Worm (Caenorhabditis elegans) whole organism, late embryonic: ENCODE results near the gene ace-3.

ENCODE experiments used
- C08G9.2 ChIP-seq: sonication (generic microtip); optimal IDR thresholded peaks from 2 replicates; lab custom pipeline; 2016; ENCODE audit warnings: mild to moderate bottlenecking, missing genetic modification characterization, moderate library complexity, missing compliant biosample characterization
- C38D4.7 ChIP-seq: fragments of 200-800 bp; sonication (Bioruptor generic); optimal IDR thresholded peaks from 2 replicates; lab custom pipeline; 2018; ENCODE audit warnings: mild to moderate bottlenecking, missing genetic modification characterization, moderate library complexity, missing compliant biosample characterization
- F13H6.1 ChIP-seq: sonication (generic microtip); optimal IDR thresholded peaks from 2 replicates; lab custom pipeline; 2016; ENCODE audit warnings: missing genetic modification characterization, missing compliant biosample characterization
- K02D7.2 ChIP-seq: sonication (generic microtip); optimal IDR thresholded peaks from 2 replicates; lab custom pipeline; 2017; ENCODE audit warnings: mild to moderate bottlenecking, missing genetic modification characterization, missing compliant biosample characterization
- ahr-1 ChIP-seq: sonication (generic microtip); optimal IDR thresholded peaks from 2 replicates; lab custom pipeline; 2016; ENCODE audit warnings: missing genetic modification characterization, missing compliant biosample characterization
- ama-1 ChIP-seq: fragments of 150-350 bp; optimal IDR thresholded peaks from 2 replicates; lab custom pipeline; 2014
- ceh-2 ChIP-seq: sonication (generic microtip); optimal IDR thresholded peaks from 2 replicates; lab custom pipeline; 2016; ENCODE audit warnings: missing genotype, missing genetic modification characterization, missing compliant biosample characterization
- ceh-22 ChIP-seq: sonication (generic microtip); optimal IDR thresholded peaks from 2 replicates; lab custom pipeline; 2017; ENCODE audit warnings: missing biosample characterization, missing genetic modification characterization
- ceh-30 ChIP-seq: fragments of 150-350 bp; optimal IDR thresholded peaks from 2 replicates; lab custom pipeline; 2014; ENCODE audit warnings: missing biosample characterization, missing genetic modification characterization
- ceh-31 ChIP-seq: sonication (generic microtip); optimal IDR thresholded peaks from 2 replicates; lab custom pipeline; 2016; ENCODE audit warnings: missing genetic modification characterization, missing compliant biosample characterization
- ceh-34 ChIP-seq: sonication (generic microtip); optimal IDR thresholded peaks from 2 replicates; lab custom pipeline; 2016; ENCODE audit warnings: mild to moderate bottlenecking, missing genetic modification characterization, missing compliant biosample characterization
- ceh-45 ChIP-seq: fragments of 200-800 bp; sonication (Bioruptor generic); IDR thresholded peaks from 2 replicates; pipeline ENCODE4 v1.3.6; 2022; ENCODE audit warnings: missing genetic modification reagents, missing genetic modification characterization, missing compliant biosample characterization
- ceh-6 ChIP-seq: fragments of 200-800 bp; sonication (Bioruptor generic); optimal IDR thresholded peaks from 2 replicates; lab custom pipeline; 2018; ENCODE audit warnings: mild to moderate bottlenecking, missing genetic modification characterization, missing compliant biosample characterization
- ceh-9 ChIP-seq: sonication (generic microtip); optimal IDR thresholded peaks from 2 replicates; lab custom pipeline; 2016; ENCODE audit warnings: mild to moderate bottlenecking, missing genetic modification characterization, inconsistent platforms, missing compliant biosample characterization
- elt-4 ChIP-seq: sonication (generic microtip); optimal IDR thresholded peaks from 2 replicates; lab custom pipeline; 2016; ENCODE audit warnings: missing genetic modification characterization, missing compliant biosample characterization
- ets-4 ChIP-seq: sonication (generic microtip); optimal IDR thresholded peaks from 2 replicates; lab custom pipeline; 2016; ENCODE audit warnings: missing genetic modification characterization, missing compliant biosample characterization
- fkh-10 ChIP-seq: fragments of 150-350 bp; optimal IDR thresholded peaks from 2 replicates; lab custom pipeline; 2014; ENCODE audit warnings: missing biosample characterization, missing genetic modification reagents, missing genetic modification characterization
- fkh-6 ChIP-seq: sonication (generic microtip); optimal IDR thresholded peaks from 2 replicates; lab custom pipeline; 2016; ENCODE audit warnings: missing genetic modification characterization, missing compliant biosample characterization
- gmeb-2 ChIP-seq: sonication (generic microtip); optimal IDR thresholded peaks from 2 replicates; lab custom pipeline; 2016; ENCODE audit warnings: missing genetic modification characterization, inconsistent platforms, missing compliant biosample characterization
- hlh-13 ChIP-seq: fragments of 200-800 bp; sonication (Bioruptor generic); optimal IDR thresholded peaks from 2 replicates; lab custom pipeline; 2018; ENCODE audit warnings: mild to moderate bottlenecking, missing genetic modification characterization, missing compliant biosample characterization
- hlh-8 ChIP-seq: sonication (generic microtip); optimal IDR thresholded peaks from 2 replicates; lab custom pipeline; 2016; ENCODE audit warnings: missing genotype, missing genetic modification characterization, missing compliant biosample characterization
- nhr-232 ChIP-seq: sonication (generic microtip); optimal IDR thresholded peaks from 2 replicates; lab custom pipeline; 2016; ENCODE audit warnings: missing genetic modification characterization, missing compliant biosample characterization
- npax-4 ChIP-seq: sonication (generic microtip); optimal IDR thresholded peaks from 2 replicates; lab custom pipeline; 2016; ENCODE audit warnings: missing genetic modification characterization, missing compliant biosample characterization
- pax-1 ChIP-seq: fragments of 150-350 bp; optimal IDR thresholded peaks from 2 replicates; lab custom pipeline; 2014; ENCODE audit warnings: missing biosample characterization, missing genetic modification characterization
- ref-2 ChIP-seq: sonication (generic microtip); optimal IDR thresholded peaks from 2 replicates; lab custom pipeline; 2016; ENCODE audit warnings: missing genetic modification characterization, missing compliant biosample characterization
- rnt-1 ChIP-seq: sonication (generic microtip); optimal IDR thresholded peaks from 2 replicates; lab custom pipeline; 2016; ENCODE audit warnings: missing genetic modification characterization, missing compliant biosample characterization
- sdc-2 ChIP-seq: sonication (generic microtip); optimal IDR thresholded peaks from 2 replicates; lab custom pipeline; 2016; ENCODE audit warnings: missing genotype, missing genetic modification characterization, missing compliant biosample characterization
- tbx-2 ChIP-seq: sonication (generic microtip); optimal IDR thresholded peaks from 2 replicates; lab custom pipeline; 2016; ENCODE audit warnings: missing genetic modification characterization, missing compliant biosample characterization
- tbx-7 ChIP-seq: sonication (generic microtip); optimal IDR thresholded peaks from 2 replicates; lab custom pipeline; 2016; ENCODE audit warnings: missing genotype, missing genetic modification characterization, missing compliant biosample characterization
- ttx-3 ChIP-seq: sonication (generic microtip); optimal IDR thresholded peaks from 2 replicates; lab custom pipeline; 2016; ENCODE audit warnings: missing genetic modification reagents, missing genetic modification characterization, missing compliant biosample characterization
- unc-42 ChIP-seq: sonication (generic microtip); optimal IDR thresholded peaks from 2 replicates; lab custom pipeline; 2016; ENCODE audit warnings: missing genotype, missing genetic modification characterization, missing compliant biosample characterization
- unc-55 ChIP-seq: sonication (generic microtip); optimal IDR thresholded peaks from 2 replicates; lab custom pipeline; 2017; ENCODE audit warnings: missing biosample characterization, missing genetic modification reagents, missing genetic modification characterization

Gene ace-3

DNA sequence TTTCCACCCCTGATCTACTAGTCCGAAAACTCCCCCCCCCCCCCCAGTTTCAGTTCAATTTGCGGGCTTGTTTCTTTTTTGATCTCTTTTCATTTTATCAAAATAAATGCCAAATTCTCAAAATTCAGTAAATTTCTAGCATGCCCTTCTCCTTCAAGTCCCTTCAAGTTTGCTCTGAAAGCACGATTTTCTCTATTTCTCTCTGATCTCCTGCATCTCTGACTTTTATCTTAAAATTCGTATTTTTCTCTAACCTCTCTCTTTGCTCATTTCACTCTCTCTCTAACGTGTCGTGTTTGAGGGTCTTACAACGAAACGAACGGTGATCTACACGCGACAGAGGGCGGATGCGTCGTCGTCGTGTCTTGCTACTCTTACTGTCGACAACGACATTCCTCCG, at the start of gene ace-3:
Gene ace-3 (plus strand): TSS at position 301 of the 400 bp plus-strand sequence.
- no peak for TF ChIP-seq npax-4 (tag; lab: Kevin White, UChicago)
- TF ChIP-seq ceh-2 (tag; lab: Kevin White, UChicago) = no peak
- no peak for TF ChIP-seq ceh-9 (tag; lab: Kevin White, UChicago)
- no peak for TF ChIP-seq K02D7.2 (tag; lab: Kevin White, UChicago)
- TF ChIP-seq pax-1 (tag; lab: Kevin White, UChicago) = no peak
- no peak for TF ChIP-seq hlh-8

DNA sequence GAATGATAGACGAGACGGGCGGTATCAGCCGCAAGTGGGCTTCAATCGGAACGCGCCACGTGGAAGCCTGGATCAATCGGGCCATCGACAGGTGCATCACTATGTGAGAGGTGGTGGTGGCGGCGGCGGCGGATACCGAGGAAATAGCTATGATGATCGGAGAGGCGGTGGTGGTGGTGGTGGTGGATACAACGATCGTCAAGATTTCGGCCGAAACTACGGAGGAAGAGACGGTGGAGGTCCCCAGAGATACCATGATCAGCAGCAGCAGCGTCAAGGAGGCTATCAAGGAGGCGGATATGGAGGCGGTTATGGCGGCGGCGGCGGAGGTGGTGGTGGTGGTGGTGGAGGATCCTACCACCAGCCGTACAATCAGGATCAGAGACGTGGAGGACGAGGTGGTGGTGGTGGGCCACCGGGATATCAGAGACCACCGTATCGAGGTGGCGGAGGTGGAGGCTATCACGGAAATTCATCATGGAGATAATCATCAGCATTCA, 40.0 kb upstream of the ace-3 start:
- no peak for TF ChIP-seq ceh-30

DNA sequence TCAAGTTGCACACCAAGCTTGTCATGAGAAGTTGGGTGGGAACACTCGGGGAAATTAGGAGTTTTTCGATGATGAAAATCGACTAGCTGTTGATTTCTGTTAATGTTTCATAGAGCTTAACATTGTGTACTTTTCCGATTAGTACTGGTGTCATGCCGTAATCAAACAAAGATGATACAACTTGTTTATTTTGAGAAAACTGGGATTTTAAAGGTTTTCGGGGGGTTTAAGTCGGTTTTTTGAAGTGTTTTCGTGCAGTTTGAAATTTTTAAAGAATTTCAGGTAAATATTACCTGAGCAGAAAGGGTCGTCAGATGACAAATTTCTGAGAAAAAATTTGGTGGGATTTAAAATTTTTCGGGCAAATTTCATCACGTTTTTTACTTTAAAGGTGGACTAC, 33.9 kb upstream of the ace-3 start, which contains the start of gene eat-2:
Gene eat-2 (minus strand): TSS at position 101 of the 400 bp plus-strand sequence.
- TF ChIP-seq elt-4 (tag; lab: Kevin White, UChicago) = no peak
- TF ChIP-seq ets-4 (tag; lab: Kevin White, UChicago) = no peak
- no peak for TF ChIP-seq unc-42 (tag; lab: Kevin White, UChicago)
- no peak for TF ChIP-seq ahr-1
- no peak for TF ChIP-seq C08G9.2 (tag; lab: Kevin White, UChicago)
- TF ChIP-seq ama-1 = no peak
- no peak for TF ChIP-seq ceh-45 (GFP tag; lab: Robert Waterston, UW)
- TF ChIP-seq ceh-34 (tag; lab: Kevin White, UChicago) = no peak
- TF ChIP-seq fkh-10 (GFP tag; lab: Kevin White, UChicago) = no peak
- no peak for TF ChIP-seq ttx-3
- no peak for TF ChIP-seq F13H6.1 (tag; lab: Kevin White, UChicago)
- no peak for TF ChIP-seq sdc-2 (tag; lab: Kevin White, UChicago)
- TF ChIP-seq nhr-232 (tag; lab: Kevin White, UChicago) = no peak
- no peak for TF ChIP-seq ceh-6 (GFP tag; lab: Kevin White, UChicago)

DNA sequence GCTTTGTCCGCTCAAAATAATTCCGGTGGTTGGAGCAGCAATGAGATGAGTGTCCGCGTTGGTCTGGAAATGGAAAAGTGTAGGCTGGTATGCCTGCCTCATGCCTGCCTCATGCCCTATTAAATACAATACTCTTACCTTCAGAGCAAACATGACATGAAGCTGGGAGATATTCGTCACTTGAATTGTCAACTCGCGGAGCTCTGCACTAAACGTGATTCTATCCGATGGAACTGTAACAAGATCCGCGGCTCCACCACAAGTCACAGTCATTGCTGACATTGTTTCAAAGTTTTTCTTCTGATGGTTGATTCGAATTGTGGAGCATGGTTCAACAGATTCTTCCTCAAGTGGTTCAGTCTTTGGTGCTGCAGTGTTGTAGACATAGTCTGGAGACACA, 32.3 kb upstream of the ace-3 start:
- TF ChIP-seq sdc-2 (tag; lab: Kevin White, UChicago) (no peak), hlh-13 (GFP tag; lab: Kevin White, UChicago) (no peak), ets-4 (tag; lab: Kevin White, UChicago) (no peak), ahr-1 (no peak), C38D4.7 (GFP tag; lab: Kevin White, UChicago) (no peak), tbx-7 (tag; lab: Kevin White, UChicago) (no peak), npax-4 (tag; lab: Kevin White, UChicago) (no peak), ref-2 (tag; lab: Kevin White, UChicago) (no peak), K02D7.2 (tag; lab: Kevin White, UChicago) (no peak)

DNA sequence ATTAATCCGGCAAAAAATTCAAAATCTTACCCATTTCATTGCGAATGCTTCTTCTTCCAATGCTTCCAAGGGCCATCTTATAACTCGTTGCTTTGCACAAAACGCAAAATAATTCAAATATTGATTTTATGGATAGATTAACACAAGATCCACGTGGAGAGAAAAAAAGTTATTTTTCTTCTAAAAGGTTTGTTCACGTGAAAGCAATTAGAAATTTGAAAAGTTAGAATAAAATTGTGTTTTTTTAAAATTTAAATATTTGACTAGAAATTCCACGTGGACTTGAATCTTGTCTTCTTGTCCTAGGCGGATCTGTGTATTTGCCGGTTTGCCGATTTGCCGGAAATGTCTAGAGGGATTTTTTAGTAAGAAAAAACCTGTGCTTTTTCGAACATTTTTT, 30.3 kb upstream of the ace-3 start, which contains the start of gene Y48B6A.5:
Gene Y48B6A.5 (minus strand): TSS at position 101 of the 400 bp plus-strand sequence.
- TF ChIP-seq tbx-2 (no peak), gmeb-2 (tag; lab: Kevin White, UChicago) (no peak), rnt-1 (tag; lab: Kevin White, UChicago) (no peak), ceh-22 (no peak)
- TF ChIP-seq, all 69 proteins: peak for 0

DNA sequence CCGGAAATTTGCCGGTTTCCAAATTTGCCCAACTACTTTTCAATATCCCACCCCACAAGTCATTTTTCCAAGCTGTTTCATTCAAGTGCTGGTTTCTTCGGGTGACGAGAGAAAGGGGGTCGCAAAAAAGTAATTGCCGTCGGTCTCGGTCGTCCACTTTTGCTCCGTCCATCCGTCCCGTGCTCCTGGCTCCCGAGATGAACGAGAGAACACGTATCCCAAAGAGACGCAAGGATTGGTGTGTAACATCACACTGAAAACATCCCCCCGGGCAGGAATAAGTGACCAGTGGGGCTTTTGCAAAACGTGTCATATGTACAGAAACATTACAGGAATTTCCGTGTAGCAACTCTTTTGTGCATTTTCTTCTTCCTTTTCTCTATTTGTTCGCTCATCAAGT, 28.8 kb upstream of the ace-3 start:
- no peak for TF ChIP-seq ceh-6 (GFP tag; lab: Kevin White, UChicago)
- TF ChIP-seq unc-55 (GFP tag; lab: Kevin White, UChicago) = peak; percentile 57
- TF ChIP-seq ceh-31 (tag; lab: Kevin White, UChicago) = no peak
- no peak for TF ChIP-seq fkh-6 (tag; lab: Kevin White, UChicago)
